Worm (Caenorhabditis elegans) whole organism, late embryonic: ENCODE measurements around the gene T22D1.1.

Source experiments
- ceh-14 ChIP-seq: sonication (generic microtip); optimal IDR thresholded peaks from 2 replicates; lab custom pipeline; 2016; ENCODE audit warnings: missing genotype, missing genetic modification characterization, missing compliant biosample characterization
- fkh-10 ChIP-seq: fragments of 150-350 bp; optimal IDR thresholded peaks from 2 replicates; lab custom pipeline; 2014; ENCODE audit warnings: missing biosample characterization, missing genetic modification reagents, missing genetic modification characterization
- lin-11 ChIP-seq: fragments of 200-800 bp; sonication (Bioruptor generic); optimal IDR thresholded peaks from 2 replicates; lab custom pipeline; 2018; ENCODE audit warnings: mild to moderate bottlenecking, missing genetic modification characterization, missing compliant biosample characterization
- pha-4 ChIP-seq: fragments of 150-350 bp; optimal IDR thresholded peaks from 2 replicates; lab custom pipeline; 2018; ENCODE audit warnings: missing biosample characterization, missing genetic modification reagents, missing genetic modification characterization
- tbx-7 ChIP-seq: sonication (generic microtip); optimal IDR thresholded peaks from 2 replicates; lab custom pipeline; 2016; ENCODE audit warnings: missing genotype, missing genetic modification characterization, missing compliant biosample characterization
- zip-5 ChIP-seq: sonication (generic microtip); optimal IDR thresholded peaks from 2 replicates; lab custom pipeline; 2016; ENCODE audit warnings: missing genetic modification characterization, missing compliant biosample characterization

DNA sequence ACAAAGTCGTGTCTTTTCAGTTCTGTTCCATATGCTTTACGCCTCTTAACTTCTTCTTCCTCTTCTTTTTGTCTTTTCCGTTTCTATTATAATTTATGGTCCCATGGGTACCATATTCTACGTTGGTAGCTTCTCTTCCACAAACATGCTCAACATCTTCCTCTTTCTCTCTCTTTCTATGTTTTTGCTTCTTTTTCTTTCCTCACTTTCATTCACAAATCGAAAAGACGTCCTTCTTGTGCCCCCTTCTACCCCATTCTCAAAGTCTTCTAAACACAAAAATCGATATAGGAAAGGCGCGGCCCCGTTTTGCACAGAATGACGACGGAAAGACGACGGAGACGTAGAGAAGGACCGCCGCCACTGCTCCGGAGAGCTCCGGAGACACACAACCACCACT is 35.5 kb downstream of the T22D1.1 start:
- TF ChIP-seq zip-5 (tag; lab: Kevin White, UChicago) (no peak), tbx-7 (tag; lab: Kevin White, UChicago) (no peak), ceh-14 (no peak), fkh-10 (GFP tag; lab: Kevin White, UChicago) (no peak), lin-11 (tag; lab: Kevin White, UChicago) (no peak), pha-4 (no peak)
